Worm (Caenorhabditis elegans): ENCODE results near the gene F56A11.5.

DNA sequence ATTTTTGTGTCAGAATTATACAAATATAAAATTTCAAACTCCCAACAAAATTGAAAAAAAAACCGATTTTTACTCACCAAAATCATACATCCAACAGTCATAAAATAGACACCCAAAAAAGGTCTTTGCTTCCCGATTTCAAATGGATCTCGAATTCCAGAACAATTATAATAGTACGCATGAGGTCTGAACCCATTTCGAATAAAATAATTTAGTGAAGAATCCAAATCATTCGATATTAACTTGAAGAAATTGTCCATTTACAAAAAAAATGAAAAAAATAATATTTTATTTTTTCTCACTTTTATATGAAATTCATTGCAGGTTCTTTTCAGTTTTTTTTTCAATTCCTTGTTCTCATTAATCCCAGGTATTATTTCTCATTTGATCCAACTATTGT is 30.9 kb upstream of the F56A11.5 start, which contains the start of gene srt-59:
- TF ChIP-seq nhr-76 (tag; optimal IDR thresholded peaks at IDR 0.05): no peak
- TF ChIP-seq unc-62 (GFP tag; optimal IDR thresholded peaks at IDR 0.05): no peak
- TF ChIP-seq ztf-11 (tag; optimal IDR thresholded peaks at IDR 0.05): no peak
- TF ChIP-seq ceh-43 (GFP tag; optimal IDR thresholded peaks at IDR 0.05): no peak
- no peak for TF ChIP-seq elt-1 (tag; optimal IDR thresholded peaks at IDR 0.05; ENCODE audit: borderline replicate concordance, insufficient read depth)
- TF ChIP-seq snpc-4 (tag; optimal IDR thresholded peaks at IDR 0.05): no peak
- no peak for TF ChIP-seq zip-8 (tag; optimal IDR thresholded peaks at IDR 0.05)
- no peak for TF ChIP-seq sem-2 (GFP tag; optimal IDR thresholded peaks at IDR 0.05)
